Fruit fly (Drosophila melanogaster) whole organism, embryonic: ENCODE measurements around the gene CG9270.

Source experiments
- Ada2b ChIP-seq: fragments of 200-800 bp; sonication (Bioruptor generic); IDR thresholded peaks from 2 replicates; pipeline ENCODE4 v1.3.6; 2022; ENCODE audit warnings: missing biosample characterization, missing genetic modification characterization
- Atf-2 ChIP-seq: fragments of 200-800 bp; sonication (Bioruptor generic); optimal IDR thresholded peaks from 2 replicates; lab custom pipeline; 2016; ENCODE audit warnings: missing biosample characterization, missing genetic modification characterization
- Bgb ChIP-seq: fragments of 200-800 bp; sonication (Bioruptor generic); IDR thresholded peaks from 2 replicates; pipeline ENCODE4 v1.3.6; 2022; ENCODE audit warnings: missing biosample characterization, missing genetic modification characterization; ENCODE audit not compliant: partially characterized antibody
- CG1024 ChIP-seq: fragments of 200-800 bp; sonication (Bioruptor generic); IDR thresholded peaks from 2 replicates; pipeline ENCODE4 v1.3.6; 2022; ENCODE audit warnings: missing biosample characterization, missing genetic modification characterization
- CG10321 ChIP-seq: fragments of 200-800 bp; sonication (Bioruptor generic); IDR thresholded peaks from 2 replicates; pipeline ENCODE4 v1.3.6; 2022; ENCODE audit warnings: missing biosample characterization, missing genetic modification characterization
- CG10462 ChIP-seq: fragments of 200-800 bp; sonication (Bioruptor generic); optimal IDR thresholded peaks from 2 replicates; lab custom pipeline; 2016; ENCODE audit warnings: missing biosample characterization, missing genetic modification characterization
- CG10543 ChIP-seq: fragments of 200-800 bp; sonication (Bioruptor generic); optimal IDR thresholded peaks from 3 replicates; lab custom pipeline; 2017; ENCODE audit warnings: missing biosample characterization, mild to moderate bottlenecking, missing genetic modification characterization, moderate library complexity
- CG11723 ChIP-seq: fragments of 200-800 bp; sonication (Bioruptor generic); optimal IDR thresholded peaks from 2 replicates; lab custom pipeline; 2017; ENCODE audit warnings: missing biosample characterization, mild to moderate bottlenecking, missing genetic modification characterization
- CG12155 ChIP-seq: fragments of 200-800 bp; sonication (Bioruptor generic); optimal IDR thresholded peaks from 3 replicates; lab custom pipeline; 2016; ENCODE audit warnings: missing biosample characterization, missing genetic modification characterization
- CG15269 ChIP-seq: fragments of 200-800 bp; sonication (Bioruptor generic); optimal IDR thresholded peaks from 2 replicates; lab custom pipeline; 2018; ENCODE audit warnings: missing biosample characterization, mild to moderate bottlenecking, missing genetic modification characterization, moderate library complexity
- CG15479 ChIP-seq: fragments of 200-800 bp; sonication (Bioruptor generic); optimal IDR thresholded peaks from 3 replicates; lab custom pipeline; 2019; ENCODE audit warnings: missing biosample characterization, mild to moderate bottlenecking, missing genetic modification characterization, moderate library complexity
- CG1602 ChIP-seq: fragments of 200-800 bp; sonication (Bioruptor generic); optimal IDR thresholded peaks from 3 replicates; lab custom pipeline; 2016; ENCODE audit warnings: missing biosample characterization, missing genetic modification characterization
- CG17568 ChIP-seq: fragments of 200-800 bp; sonication (Bioruptor generic); optimal IDR thresholded peaks from 2 replicates; lab custom pipeline; 2018; ENCODE audit warnings: missing biosample characterization, mild to moderate bottlenecking, missing genetic modification characterization, moderate library complexity
- CG2199 ChIP-seq: fragments of 200-800 bp; sonication (Bioruptor generic); IDR thresholded peaks from 3 replicates; pipeline ENCODE4 v1.3.6; 2022; ENCODE audit warnings: missing biosample characterization, missing genetic modification characterization
- CG31441 ChIP-seq: fragments of 200-800 bp; sonication (Bioruptor generic); IDR thresholded peaks from 2 replicates; pipeline ENCODE4 v1.3.6; 2022; ENCODE audit warnings: missing biosample characterization, missing genetic modification characterization
- CG32532 ChIP-seq: fragments of 200-800 bp; sonication (Bioruptor generic); IDR thresholded peaks from 2 replicates; pipeline ENCODE4 v1.3.6; 2022; ENCODE audit warnings: missing biosample characterization, missing genetic modification characterization
- CG32767 ChIP-seq: fragments of 200-800 bp; sonication (Bioruptor generic); IDR thresholded peaks from 2 replicates; pipeline ENCODE4 v1.3.6; 2022; ENCODE audit warnings: missing biosample characterization, missing genetic modification characterization
- CG3995 ChIP-seq: fragments of 200-800 bp; sonication (Bioruptor generic); optimal IDR thresholded peaks from 3 replicates; lab custom pipeline; 2016; ENCODE audit warnings: missing biosample characterization, missing genetic modification characterization
- CG5180 ChIP-seq: fragments of 200-800 bp; sonication (Bioruptor generic); optimal IDR thresholded peaks from 3 replicates; lab custom pipeline; 2017; ENCODE audit warnings: missing biosample characterization, missing genetic modification characterization, mild to moderate bottlenecking, moderate library complexity, missing genetic modification reagents
- CG6175 ChIP-seq: fragments of 200-800 bp; sonication (Bioruptor generic); IDR thresholded peaks from 3 replicates; pipeline ENCODE4 v1.3.6; 2022; ENCODE audit warnings: missing biosample characterization, missing genetic modification characterization
- CG7839 ChIP-seq: fragments of 200-800 bp; sonication (Bioruptor generic); optimal IDR thresholded peaks from 3 replicates; lab custom pipeline; 2018; ENCODE audit warnings: missing biosample characterization, mild to moderate bottlenecking, missing genetic modification characterization, moderate library complexity
- CG9437 ChIP-seq: fragments of 200-800 bp; sonication (Bioruptor generic); optimal IDR thresholded peaks from 2 replicates; lab custom pipeline; 2018; ENCODE audit warnings: missing biosample characterization, mild to moderate bottlenecking, missing genetic modification characterization
- D19B ChIP-seq: fragments of 200-800 bp; sonication (Bioruptor generic); optimal IDR thresholded peaks from 2 replicates; lab custom pipeline; 2017; ENCODE audit warnings: missing biosample characterization, mild to moderate bottlenecking, missing genetic modification characterization
- Dad ChIP-seq: fragments of 200-800 bp; sonication (Bioruptor generic); optimal IDR thresholded peaks from 3 replicates; lab custom pipeline; 2016; ENCODE audit warnings: missing biosample characterization, missing genetic modification characterization
- Hmx ChIP-seq: fragments of 200-800 bp; sonication (Bioruptor generic); optimal IDR thresholded peaks from 2 replicates; lab custom pipeline; 2016; ENCODE audit warnings: missing biosample characterization, missing genetic modification characterization
- Opbp ChIP-seq: fragments of 200-800 bp; sonication (Bioruptor generic); IDR thresholded peaks from 3 replicates; pipeline ENCODE4 v1.3.6; 2022; ENCODE audit warnings: missing biosample characterization, missing genetic modification characterization; ENCODE audit not compliant: partially characterized antibody
- PHDP ChIP-seq: fragments of 200-800 bp; sonication (Bioruptor generic); optimal IDR thresholded peaks from 3 replicates; lab custom pipeline; 2018; ENCODE audit warnings: missing biosample characterization, mild to moderate bottlenecking, missing genetic modification characterization, moderate library complexity
- Pdp1 ChIP-seq, 2 experiments: fragments of 200-800 bp; sonication (Bioruptor generic); optimal IDR thresholded peaks; 3 replicates each; lab custom pipeline; 2016; ENCODE audit warnings: missing biosample characterization in 2 of 2, missing genetic modification characterization in 2 of 2, mild to moderate bottlenecking in 1 of 2, moderate library complexity in 1 of 2
- Ravus ChIP-seq: fragments of 200-800 bp; sonication (Bioruptor generic); IDR thresholded peaks from 2 replicates; pipeline ENCODE4 v1.3.6; 2022; ENCODE audit warnings: missing biosample characterization, missing genetic modification characterization
- TFAM ChIP-seq: fragments of 200-800 bp; sonication (Bioruptor generic); optimal IDR thresholded peaks from 2 replicates; lab custom pipeline; 2017; ENCODE audit warnings: missing biosample characterization, missing genetic modification characterization, inconsistent platforms
- Xbp1 ChIP-seq: fragments of 200-800 bp; sonication (Bioruptor generic); optimal IDR thresholded peaks from 3 replicates; lab custom pipeline; 2016; ENCODE audit warnings: missing biosample characterization, mild to moderate bottlenecking, missing genetic modification characterization
- ash1 ChIP-seq: fragments of 200-800 bp; sonication (Bioruptor generic); optimal IDR thresholded peaks from 2 replicates; lab custom pipeline; 2018; ENCODE audit warnings: missing biosample characterization, mild to moderate bottlenecking, missing genetic modification characterization
- az2 ChIP-seq: fragments of 200-800 bp; sonication (Bioruptor generic); optimal IDR thresholded peaks from 3 replicates; lab custom pipeline; 2016; ENCODE audit warnings: missing biosample characterization, missing genetic modification characterization
- crol ChIP-seq: fragments of 200-800 bp; sonication (Bioruptor generic); IDR thresholded peaks from 2 replicates; pipeline ENCODE4 v1.3.6; 2022; ENCODE audit warnings: missing biosample characterization, missing genetic modification characterization
- ewg ChIP-seq: fragments of 200-800 bp; sonication (Bioruptor generic); optimal IDR thresholded peaks from 3 replicates; lab custom pipeline; 2017; ENCODE audit warnings: mild to moderate bottlenecking, missing biosample characterization, missing genetic modification reagents, missing genetic modification characterization
- eyg ChIP-seq: fragments of 200-800 bp; sonication (Bioruptor generic); optimal IDR thresholded peaks from 3 replicates; lab custom pipeline; 2016; ENCODE audit warnings: missing biosample characterization, missing genetic modification characterization
- fd64A ChIP-seq: fragments of 200-800 bp; sonication (Bioruptor generic); optimal IDR thresholded peaks from 3 replicates; lab custom pipeline; 2018; ENCODE audit warnings: missing biosample characterization, mild to moderate bottlenecking, missing genetic modification characterization
- fd96Cb ChIP-seq: fragments of 200-800 bp; sonication (Bioruptor generic); optimal IDR thresholded peaks from 2 replicates; lab custom pipeline; 2018; ENCODE audit warnings: missing biosample characterization, mild to moderate bottlenecking, missing genetic modification characterization, moderate library complexity
- ftz-f1 ChIP-seq: fragments of 200-800 bp; sonication (Bioruptor generic); optimal IDR thresholded peaks from 2 replicates; lab custom pipeline; 2016; ENCODE audit warnings: missing biosample characterization, missing genetic modification characterization
- ken ChIP-seq: fragments of 200-800 bp; sonication (Bioruptor generic); IDR thresholded peaks from 3 replicates; pipeline ENCODE4 v1.3.6; 2022; ENCODE audit warnings: missing biosample characterization, missing genetic modification characterization
- lab ChIP-seq: fragments of 200-800 bp; sonication (Bioruptor generic); optimal IDR thresholded peaks from 3 replicates; lab custom pipeline; 2017; ENCODE audit warnings: missing biosample characterization, missing genetic modification characterization, mild to moderate bottlenecking, moderate library complexity, missing genetic modification reagents
- org-1 ChIP-seq: fragments of 200-800 bp; sonication (Bioruptor generic); optimal IDR thresholded peaks from 2 replicates; lab custom pipeline; 2017; ENCODE audit warnings: missing biosample characterization, missing genetic modification characterization
- sc ChIP-seq, 3 experiments: fragments of >200 bp in 2 of 3; fragments of 200-800 bp in 1 of 3; sonication (Bioruptor generic) in 1 of 3; optimal IDR thresholded peaks; 2 replicates in 2 of 3; 3 replicates in 1 of 3; lab custom pipeline; 2017; ENCODE audit warnings: mild to moderate bottlenecking in 1 of 3, missing biosample characterization in 1 of 3, missing genetic modification characterization in 1 of 3, missing genetic modification reagents in 1 of 3
- sim ChIP-seq: fragments of 200-800 bp; sonication (Bioruptor generic); IDR thresholded peaks from 2 replicates; pipeline ENCODE4 v1.3.6; 2022; ENCODE audit warnings: missing biosample characterization, missing genetic modification characterization
- stc ChIP-seq: fragments of 200-800 bp; sonication (Bioruptor generic); IDR thresholded peaks from 2 replicates; pipeline ENCODE4 v1.3.6; 2022; ENCODE audit warnings: missing biosample characterization, missing genetic modification characterization
- tin ChIP-seq: fragments of 200-800 bp; sonication (Bioruptor generic); optimal IDR thresholded peaks from 3 replicates; lab custom pipeline; 2016; ENCODE audit warnings: missing biosample characterization, missing genetic modification characterization
- tna ChIP-seq: fragments of 200-800 bp; sonication (Bioruptor generic); IDR thresholded peaks from 2 replicates; pipeline ENCODE4 v1.3.6; 2022; ENCODE audit warnings: missing biosample characterization, missing genetic modification characterization; ENCODE audit not compliant: partially characterized antibody
- vvl ChIP-seq: fragments of 200-800 bp; sonication (Bioruptor generic); IDR thresholded peaks from 2 replicates; pipeline ENCODE4 v1.3.6; 2022; ENCODE audit warnings: missing biosample characterization, missing genetic modification characterization
- zen2 ChIP-seq: fragments of 200-800 bp; sonication (Bioruptor generic); IDR thresholded peaks from 3 replicates; pipeline ENCODE4 v1.3.6; 2022; ENCODE audit warnings: missing biosample characterization, missing genetic modification characterization; ENCODE audit not compliant: partially characterized antibody

The CG9270 gene

DNA sequence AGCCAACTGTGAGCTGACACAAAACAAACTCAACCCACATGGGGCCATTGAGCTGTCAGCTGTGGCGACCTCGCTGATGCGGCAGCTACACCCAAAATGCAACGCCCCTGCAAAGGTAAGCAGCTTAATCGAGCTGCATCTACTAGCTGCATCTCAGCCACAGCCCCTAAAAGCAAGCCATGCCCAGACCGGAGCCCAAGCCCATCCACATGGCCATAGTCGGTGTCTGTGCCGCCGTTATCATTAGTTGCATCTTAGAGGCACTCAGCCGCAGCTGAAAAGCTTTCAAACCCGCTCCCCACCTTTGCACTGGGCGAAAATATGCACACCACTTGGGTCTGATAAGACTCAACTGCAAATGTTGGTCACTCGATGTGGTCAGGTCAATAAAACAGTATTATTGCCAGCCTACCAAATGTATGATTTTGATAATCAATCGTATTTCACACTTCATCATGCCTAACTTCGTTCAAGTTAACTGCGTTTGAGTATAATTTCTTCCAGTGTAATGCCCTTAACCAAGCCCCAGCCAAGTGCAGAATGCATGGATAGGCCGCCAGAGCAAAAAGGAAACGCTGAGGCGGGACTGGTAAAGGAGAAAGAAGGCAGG, 40.2 kb upstream of the CG9270 start (continued):
- TF ChIP-seq CG5180 (peak; percentile 22), Opbp (GFP tag; lab: Robert Waterston, UW) (no peak), CG2199 (GFP tag; lab: Robert Waterston, UW) (no peak), Hmx (no peak), ewg (GFP tag; lab: Kevin White, UChicago) (peak; percentile 56), ken (GFP tag; lab: Robert Waterston, UW) (0 out of 3 replicates have a peak, but pooled peaks have one; percentile 34), CG32767 (GFP tag; lab: Robert Waterston, UW) (no peak; the same call in 1 of the 2 replicates), Ravus (GFP tag; lab: Robert Waterston, UW) (no peak), Bgb (GFP tag; lab: Robert Waterston, UW) (no peak), CG15269 (tag; lab: Kevin White, UChicago) (peak; percentile 5), Pdp1 (GFP tag; optimal IDR thresholded peaks at IDR 0.05; lab: Kevin White, UChicago) (peak; percentile 26 to 32), zen2 (GFP tag; lab: Robert Waterston, UW) (no peak), CG6175 (GFP tag; lab: Robert Waterston, UW) (no peak), CG10543 (GFP tag; lab: Kevin White, UChicago) (no peak), tna (no peak), CG11723 (peak; percentile 29), ash1 (GFP tag; lab: Kevin White, UChicago) (no peak), CG32532 (GFP tag; lab: Robert Waterston, UW) (no peak), Dad (GFP tag; lab: Kevin White, UChicago) (no peak), tin (GFP tag; lab: Kevin White, UChicago) (peak; percentile 55), eyg (GFP tag; lab: Kevin White, UChicago) (no peak), stc (GFP tag; lab: Robert Waterston, UW) (no peak), Atf-2 (peak; percentile 44), lab (peak; percentile 50), CG1024 (0 out of 2 replicates have a peak, but pooled peaks have one; percentile 33), D19B (no peak), CG1602 (peak; percentile 49), sc (optimal IDR thresholded peaks at IDR 0.05; lab: Kevin White, UChicago) (no peak), sc (GFP tag; optimal IDR thresholded peaks at IDR 0.05; lab: Kevin White, UChicago) (peak; percentile 48), CG3995 (no peak), ftz-f1 (no peak), fd96Cb (tag; lab: Kevin White, UChicago) (peak; percentile 70), Ada2b (GFP tag; lab: Robert Waterston, UW) (0 out of 2 replicates have a peak, but pooled peaks have one; percentile 17), CG31441 (GFP tag; lab: Robert Waterston, UW) (peak; percentile 80), CG9437 (GFP tag; lab: Kevin White, UChicago) (peak; percentile 8), fd64A (GFP tag; lab: Kevin White, UChicago) (peak; percentile 48), crol (GFP tag; lab: Robert Waterston, UW) (no peak), az2 (peak; percentile 46), Xbp1 (GFP tag; lab: Kevin White, UChicago) (peak; percentile 66), TFAM (GFP tag; lab: Kevin White, UChicago) (no peak), org-1 (GFP tag; lab: Kevin White, UChicago) (peak; percentile 46), sim (GFP tag; lab: Robert Waterston, UW) (no peak), CG7839 (tag; lab: Kevin White, UChicago) (peak; percentile 62), vvl (GFP tag; lab: Robert Waterston, UW) (peak; percentile 66), CG15479 (GFP tag; lab: Kevin White, UChicago) (no peak), CG17568 (GFP tag; lab: Kevin White, UChicago) (no peak), CG10321 (no peak), CG12155 (GFP tag; lab: Kevin White, UChicago) (peak; percentile 6), CG10462 (GFP tag; lab: Kevin White, UChicago) (peak; percentile 23), PHDP (peak; percentile 60)
